Fruit fly (Drosophila melanogaster): ENCODE data around the gene NUCB1.

The NUCB1 gene

DNA sequence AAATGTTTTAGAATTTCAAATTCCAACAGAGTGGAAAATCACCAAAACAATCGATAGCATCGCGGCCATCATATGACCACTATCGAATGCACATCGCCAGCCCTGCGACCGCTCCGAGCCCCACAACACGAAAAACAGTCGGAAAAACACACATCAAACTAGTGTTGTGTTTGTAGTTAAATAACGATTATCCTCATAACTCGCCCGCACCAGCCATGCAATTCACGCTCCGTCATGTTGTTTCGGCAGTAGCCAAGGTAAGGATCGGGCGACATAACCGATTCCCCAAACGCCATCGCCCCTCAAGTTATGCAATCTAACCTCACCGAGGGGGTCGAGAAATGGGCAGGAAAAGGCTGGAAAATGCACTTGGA lies 44.9 kb upstream of the NUCB1 start (continued):
- no peak for TF ChIP-seq CG17186 (GFP tag; optimal IDR thresholded peaks at IDR 0.05)
- TF ChIP-seq CrebB (tag; optimal IDR thresholded peaks at IDR 0.05), result no peak
- TF ChIP-seq slou (GFP tag; optimal IDR thresholded peaks at IDR 0.05), result no peak
- no peak for TF ChIP-seq CG4424 (GFP tag; optimal IDR thresholded peaks at IDR 0.05)
- TF ChIP-seq Pdp1 (GFP tag; optimal IDR thresholded peaks at IDR 0.05), result peak in 1 of 2 experiments; percentile 99
- peak; percentile 66 for TF ChIP-seq CG34422 (GFP tag; IDR thresholded peaks at IDR 0.05)
- TF ChIP-seq pb (GFP tag; optimal IDR thresholded peaks at IDR 0.05), result no peak
- no peak for TF ChIP-seq nau (GFP tag; optimal IDR thresholded peaks at IDR 0.05)
- no peak for TF ChIP-seq CG31224 (GFP tag; IDR thresholded peaks at IDR 0.05)
- TF ChIP-seq CG10979 (tag; optimal IDR thresholded peaks at IDR 0.05), result no peak
- TF ChIP-seq CG33213 (GFP tag; optimal IDR thresholded peaks at IDR 0.05), result no peak
- no peak for TF ChIP-seq tup (GFP tag; optimal IDR thresholded peaks at IDR 0.05)
- TF ChIP-seq nerfin-1 (tag; optimal IDR thresholded peaks at IDR 0.05), result no peak
- no peak for TF ChIP-seq CG6272 (GFP tag; IDR thresholded peaks at IDR 0.05)
- peak; percentile 74 for TF ChIP-seq Scr (GFP tag; IDR thresholded peaks at IDR 0.05; ENCODE audit: partially characterized antibody)
- peak; percentile 74 for TF ChIP-seq Dref (GFP tag; IDR thresholded peaks at IDR 0.05)
- 0 out of 2 replicates have a peak, but pooled peaks have one; percentile 23 for TF ChIP-seq al (GFP tag; IDR thresholded peaks at IDR 0.05)
- TF ChIP-seq CG2678 (tag; optimal IDR thresholded peaks at IDR 0.05), result no peak
- no peak for TF ChIP-seq CG12155 (GFP tag; optimal IDR thresholded peaks at IDR 0.05)
- TF ChIP-seq Lim3 (GFP tag; IDR thresholded peaks at IDR 0.05), result no peak
- peak; percentile 66 for TF ChIP-seq CG9932 (GFP tag; IDR thresholded peaks at IDR 0.05)
- TF ChIP-seq CG15696 (tag; optimal IDR thresholded peaks at IDR 0.05), result no peak
- TF ChIP-seq yki (optimal IDR thresholded peaks at IDR 0.05), result no peak
- no peak for TF ChIP-seq PHDP (tag; optimal IDR thresholded peaks at IDR 0.05)
- peak; percentile 60 for TF ChIP-seq sna (GFP tag; IDR thresholded peaks at IDR 0.05; ENCODE audit: partially characterized antibody)
- TF ChIP-seq CG3163 (GFP tag; optimal IDR thresholded peaks at IDR 0.05), result no peak
- peak; percentile 76 for TF ChIP-seq sens (GFP tag)
- TF ChIP-seq Poxn (GFP tag; IDR thresholded peaks at IDR 0.05), result no peak
- TF ChIP-seq CG10959 (GFP tag; IDR thresholded peaks at IDR 0.05), result no peak
- TF ChIP-seq CG12071 (GFP tag; optimal IDR thresholded peaks at IDR 0.05), result no peak
- no peak for TF ChIP-seq CG1603 (tag; optimal IDR thresholded peaks at IDR 0.05)
- no peak for TF ChIP-seq CTCF (GFP tag; optimal IDR thresholded peaks at IDR 0.05)
- TF ChIP-seq E2f1 (GFP tag; IDR thresholded peaks at IDR 0.05), result no peak
- no peak for TF ChIP-seq Tbp (GFP tag; optimal IDR thresholded peaks at IDR 0.05)
- peak; percentile 88 for TF ChIP-seq CG7928 (GFP tag; optimal IDR thresholded peaks at IDR 0.05)
- no peak for TF ChIP-seq TFAM (GFP tag; optimal IDR thresholded peaks at IDR 0.05)

DNA sequence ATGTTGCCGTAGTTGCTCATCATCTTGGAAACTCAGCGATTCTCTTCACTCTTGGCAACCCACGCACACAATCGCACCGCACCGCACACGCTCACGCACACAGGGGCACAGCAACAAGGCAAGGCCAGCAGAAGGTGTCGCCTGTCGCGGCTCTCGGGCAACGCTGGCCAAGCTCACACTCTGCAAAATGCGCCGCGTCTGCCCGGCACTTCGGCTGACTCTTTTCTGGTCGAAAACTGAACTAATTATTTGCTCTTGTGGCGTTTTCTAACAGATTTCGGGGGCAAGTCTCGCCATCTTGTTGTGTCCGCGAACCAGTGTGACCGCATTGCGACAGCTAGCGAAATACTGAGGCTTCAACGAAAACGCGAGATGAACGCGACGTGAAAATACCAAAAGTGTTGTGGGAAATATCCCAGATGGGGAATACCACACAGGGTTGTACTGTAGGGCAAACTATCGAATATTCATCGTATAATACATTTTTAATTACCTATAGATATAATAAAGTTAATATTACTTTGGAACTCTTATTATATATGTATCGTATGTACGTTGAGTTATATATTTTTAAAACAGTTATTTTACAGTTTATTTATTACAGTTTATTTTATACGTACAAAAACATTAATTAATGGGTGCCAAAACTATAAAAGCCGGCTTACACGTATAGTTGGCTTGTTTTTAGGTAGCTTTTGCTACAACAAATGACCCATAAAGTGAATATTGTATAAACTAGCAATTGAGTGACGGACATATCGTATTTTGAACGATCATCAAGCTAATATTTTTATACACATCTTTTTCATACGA lies 44.3 kb upstream of the NUCB1 start, which contains the start of the genes MED19 and CG7430:
Gene MED19, minus strand, starts transcription at position 333 of the 813 bp plus-strand sequence.
Gene CG7430, plus strand, starts transcription at position 748 of the 813 bp plus-strand sequence.
- no peak for TF ChIP-seq otp (GFP tag; IDR thresholded peaks at IDR 0.05)
- TF ChIP-seq sob (GFP tag; IDR thresholded peaks at IDR 0.05), result peak; percentile 55; the same call in 1 of the 2 replicates
- TF ChIP-seq ranshi (GFP tag; IDR thresholded peaks at IDR 0.05), result no peak
- TF ChIP-seq odd (GFP tag; optimal IDR thresholded peaks at IDR 0.05), result no peak
- TF ChIP-seq CG12942 (GFP tag; optimal IDR thresholded peaks at IDR 0.05), result no peak
- peak; percentile 26 for TF ChIP-seq Rfx (GFP tag; IDR thresholded peaks at IDR 0.05)
- TF ChIP-seq CG8089 (GFP tag; optimal IDR thresholded peaks at IDR 0.05), result no peak
- TF ChIP-seq chinmo (GFP tag; IDR thresholded peaks at IDR 0.05; ENCODE audit: partially characterized antibody), result 0 out of 4 replicates have a peak, but pooled peaks have one; percentile 32
- TF ChIP-seq CG11504 (tag; optimal IDR thresholded peaks at IDR 0.05), result no peak
- TF ChIP-seq Med (GFP tag), result peak; percentile 84
- peak; percentile 62 for TF ChIP-seq CG7928 (GFP tag; optimal IDR thresholded peaks at IDR 0.05)
- peak; percentile 100 for TF ChIP-seq MESR4 (GFP tag; optimal IDR thresholded peaks at IDR 0.05)
- peak; percentile 50 for TF ChIP-seq CG3281 (GFP tag; optimal IDR thresholded peaks at IDR 0.05)
- TF ChIP-seq vnd (GFP tag; IDR thresholded peaks at IDR 0.05; ENCODE audit: partially characterized antibody), result no peak
- TF ChIP-seq ham (GFP tag; IDR thresholded peaks at IDR 0.05), result no peak
- peak; percentile 84 for TF ChIP-seq Jarid2 (GFP tag; optimal IDR thresholded peaks at IDR 0.05)
- no peak for TF ChIP-seq btn (GFP tag; optimal IDR thresholded peaks at IDR 0.05)
- peak; percentile 17; the same call in 2 of the 3 replicates for TF ChIP-seq Doc3 (GFP tag; IDR thresholded peaks at IDR 0.05; ENCODE audit: partially characterized antibody)

Measured in whole organism, embryonic.